Worm (Caenorhabditis elegans) whole organism, early embryonic: ENCODE data around the gene cnc-3.

Experiments used
- ama-1 ChIP-seq: fragments of 150-350 bp; optimal IDR thresholded peaks from 2 replicates; lab custom pipeline; 2014
- tbx-11 ChIP-seq: fragments of 200-800 bp; sonication (Bioruptor generic); IDR thresholded peaks from 2 replicates; pipeline ENCODE4 v1.3.6; 2022; ENCODE audit warnings: missing genetic modification characterization, missing compliant biosample characterization

DNA sequence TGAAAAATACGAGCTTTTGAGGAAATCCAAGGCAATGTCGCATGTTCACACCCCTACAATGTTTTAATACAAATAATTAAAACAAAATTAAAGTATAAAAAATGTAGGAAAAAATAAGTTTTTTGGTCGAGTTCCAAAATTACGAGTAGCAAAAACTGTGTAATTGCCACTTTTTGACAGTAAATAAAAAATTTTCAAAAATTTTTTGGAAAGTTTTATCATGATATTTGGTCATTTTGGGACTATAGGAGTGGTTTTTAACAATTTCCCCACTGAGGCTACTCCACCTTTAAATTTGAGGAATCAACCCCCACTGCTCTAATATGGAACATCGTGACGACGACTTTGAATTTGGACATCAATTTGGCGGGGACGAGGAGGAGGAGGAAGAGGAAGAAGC, 19.6 kb downstream of the cnc-3 start, which contains the start of gene gid-8:
- no peak for TF ChIP-seq ama-1
- no peak for TF ChIP-seq tbx-11
